Worm (Caenorhabditis elegans): ENCODE results near the gene pde-4.

The pde-4 gene

ce11 chrII:7613241-7613782 lies 37.7 kb downstream of the pde-4 start, which contains the start of the genes oig-4 and R07G3.7:
TSS of gene oig-4 (plus strand) at chrII:7613541.
TSS of gene R07G3.7 (minus strand) at chrII:7613732.
- TF ChIP-seq hlh-15 (tag; optimal IDR thresholded peaks at IDR 0.05) (no peak), hlh-13 (GFP tag; optimal IDR thresholded peaks at IDR 0.05) (no peak), pha-4 (tag; optimal IDR thresholded peaks at IDR 0.05) (no peak), F13H6.1 (tag; optimal IDR thresholded peaks at IDR 0.05) (no peak), ceh-18 (tag; optimal IDR thresholded peaks at IDR 0.05) (no peak), nhr-11 (tag; optimal IDR thresholded peaks at IDR 0.05) (no peak), rnt-1 (tag; optimal IDR thresholded peaks at IDR 0.05) (no peak), ceh-31 (tag; optimal IDR thresholded peaks at IDR 0.05) (no peak), elt-2 (tag; optimal IDR thresholded peaks at IDR 0.05) (no peak), ceh-48 (tag; optimal IDR thresholded peaks at IDR 0.05) (no peak), pqm-1 (tag; optimal IDR thresholded peaks at IDR 0.05) (no peak), ref-2 (tag; optimal IDR thresholded peaks at IDR 0.05) (no peak), Y22D7AL.16 (tag; optimal IDR thresholded peaks at IDR 0.05) (no peak)

- TF ChIP-seq nfya-1 (tag; optimal IDR thresholded peaks at IDR 0.05) (no peak), fkh-6 (tag; optimal IDR thresholded peaks at IDR 0.05) (no peak), ceh-24 (tag; optimal IDR thresholded peaks at IDR 0.05) (no peak), mec-3 (tag; optimal IDR thresholded peaks at IDR 0.05; ENCODE audit: borderline replicate concordance) (no peak), T23F11.4 (GFP tag; optimal IDR thresholded peaks at IDR 0.05) (no peak), sdc-2 (tag; optimal IDR thresholded peaks at IDR 0.05) (no peak), hlh-15 (tag; optimal IDR thresholded peaks at IDR 0.05) (no peak), pag-3 (tag; optimal IDR thresholded peaks at IDR 0.05; ENCODE audit: borderline replicate concordance) (no peak), nhr-232 (tag; optimal IDR thresholded peaks at IDR 0.05) (no peak), dmd-4 (tag; optimal IDR thresholded peaks at IDR 0.05; ENCODE audit: borderline replicate concordance) (no peak), pqm-1 (tag; optimal IDR thresholded peaks at IDR 0.05) (no peak), ref-2 (tag; optimal IDR thresholded peaks at IDR 0.05) (no peak), ama-1 (optimal IDR thresholded peaks at IDR 0.05) (no peak), madf-2 (tag; optimal IDR thresholded peaks at IDR 0.05) (no peak), ets-4 (tag; optimal IDR thresholded peaks at IDR 0.05) (no peak), gmeb-2 (tag; optimal IDR thresholded peaks at IDR 0.05) (no peak), elt-4 (tag; optimal IDR thresholded peaks at IDR 0.05) (no peak), lim-6 (tag; optimal IDR thresholded peaks at IDR 0.05) (no peak), pha-2 (tag; optimal IDR thresholded peaks at IDR 0.05) (no peak)
Measured at ce11 chrII:7607953-7608352, 43.1 kb downstream of the pde-4 start, which contains the start of gene lips-17. TSS of gene lips-17 (plus strand) at chrII:7608253.

ce11 chrII:7605306-7605705 lies 45.7 kb downstream of the pde-4 start, which contains the start of gene osm-8:
TSS of gene osm-8 (minus strand) at chrII:7605406.
- no peak for TF ChIP-seq ceh-18 (tag; optimal IDR thresholded peaks at IDR 0.05)
- no peak for TF ChIP-seq fax-1 (tag; optimal IDR thresholded peaks at IDR 0.05)
- no peak for TF ChIP-seq dmd-4 (tag; optimal IDR thresholded peaks at IDR 0.05; ENCODE audit: borderline replicate concordance)
- no peak for TF ChIP-seq sox-2 (GFP tag; IDR thresholded peaks at IDR 0.05)
- no peak for TF ChIP-seq hlh-15 (tag; optimal IDR thresholded peaks at IDR 0.05)
- no peak for TF ChIP-seq lim-6 (tag; optimal IDR thresholded peaks at IDR 0.05)
- no peak for TF ChIP-seq ceh-45 (GFP tag; IDR thresholded peaks at IDR 0.05)
- no peak for TF ChIP-seq T23F11.4 (GFP tag; optimal IDR thresholded peaks at IDR 0.05)
- no peak for TF ChIP-seq hlh-6 (tag; optimal IDR thresholded peaks at IDR 0.05)
- TF ChIP-seq npax-4 (tag; optimal IDR thresholded peaks at IDR 0.05): no peak
- no peak for TF ChIP-seq ceh-48 (tag; optimal IDR thresholded peaks at IDR 0.05)
- TF ChIP-seq ceh-9 (tag; optimal IDR thresholded peaks at IDR 0.05): no peak
- no peak for TF ChIP-seq ceh-19 (GFP tag; optimal IDR thresholded peaks at IDR 0.05)
- no peak for TF ChIP-seq dve-1 (tag; optimal IDR thresholded peaks at IDR 0.05)
- no peak for TF ChIP-seq tbx-2 (tag; optimal IDR thresholded peaks at IDR 0.05)

ce11 chrII:7599357-7599756 lies 51.7 kb downstream of the pde-4 start, which contains the start of gene npp-21:
TSS of gene npp-21 (plus strand) at chrII:7599657.
- TF ChIP-seq elt-4 (tag; optimal IDR thresholded peaks at IDR 0.05) (no peak), ceh-6 (GFP tag; optimal IDR thresholded peaks at IDR 0.05) (no peak), hlh-15 (tag; optimal IDR thresholded peaks at IDR 0.05) (no peak), che-1 (tag; optimal IDR thresholded peaks at IDR 0.05) (no peak), zip-5 (tag; optimal IDR thresholded peaks at IDR 0.05) (no peak), npax-4 (tag; optimal IDR thresholded peaks at IDR 0.05) (no peak), nhr-232 (tag; optimal IDR thresholded peaks at IDR 0.05) (no peak), F13H6.1 (tag; optimal IDR thresholded peaks at IDR 0.05) (no peak)

Data from whole organism, late embryonic.